Worm (Caenorhabditis elegans): Measurements from ENCODE around the gene T23B5.4.

The T23B5.4 gene

ce11 chrIV:12685827-12686226, 11.0 kb downstream of the T23B5.4 start:
- TF ChIP-seq ztf-3 (GFP tag; optimal IDR thresholded peaks at IDR 0.05) (no peak), nhr-120 (GFP tag; IDR thresholded peaks at IDR 0.05) (no peak), F49E8.2 (tag; optimal IDR thresholded peaks at IDR 0.05; ENCODE audit: insufficient read depth) (no peak), zim-3 (tag; optimal IDR thresholded peaks at IDR 0.05) (no peak), somi-1 (GFP tag; optimal IDR thresholded peaks at IDR 0.05) (no peak), egl-18 (GFP tag; IDR thresholded peaks at IDR 0.05) (no peak), T07F8.4 (tag; optimal IDR thresholded peaks at IDR 0.05) (no peak), egl-44 (GFP tag; IDR thresholded peaks at IDR 0.05) (no peak), F57A8.1 (GFP tag; optimal IDR thresholded peaks at IDR 0.05) (no peak), mes-4 (tag; optimal IDR thresholded peaks at IDR 0.05) (no peak), attf-3 (GFP tag; conservative IDR thresholded peaks at IDR 0.05) (no peak)

- no peak for TF ChIP-seq hmg-20 (GFP tag; IDR thresholded peaks at IDR 0.05)
- no peak for TF ChIP-seq cebp-2 (GFP tag; IDR thresholded peaks at IDR 0.05)
- no peak for TF ChIP-seq ceh-100 (GFP tag; IDR thresholded peaks at IDR 0.05)
- no peak for TF ChIP-seq Y67H2A.10 (GFP tag; conservative IDR thresholded peaks at IDR 0.05)
- TF ChIP-seq tbp1 (GFP tag; optimal IDR thresholded peaks at IDR 0.05) = no peak
- TF ChIP-seq tlf-1 (GFP tag; optimal IDR thresholded peaks at IDR 0.05) = no peak
- no peak for TF ChIP-seq C06A6.2 (GFP tag; conservative IDR thresholded peaks at IDR 0.05)
- no peak for TF ChIP-seq hsf-1 (GFP tag; IDR thresholded peaks at IDR 0.05)
- no peak for TF ChIP-seq madf-6 (GFP tag; IDR thresholded peaks at IDR 0.05)
- TF ChIP-seq Y53F4B.3 (GFP tag; IDR thresholded peaks at IDR 0.05) = no peak
- no peak for TF ChIP-seq rpc-1 (optimal IDR thresholded peaks at IDR 0.05)
- no peak for TF ChIP-seq rpc-1 (tag; optimal IDR thresholded peaks at IDR 0.05)
- TF ChIP-seq F37B4.10 (GFP tag; IDR thresholded peaks at IDR 0.05) = no peak
- TF ChIP-seq mes-4 (tag; optimal IDR thresholded peaks at IDR 0.05) = no peak
- no peak for TF ChIP-seq ceh-58 (GFP tag; IDR thresholded peaks at IDR 0.05)
Measured at ce11 chrIV:12688370-12688769, 13.6 kb downstream of the T23B5.4 start, which contains the start of gene T23B5.3. Gene T23B5.3 (plus strand): TSS chrIV:12688670.

DNA sequence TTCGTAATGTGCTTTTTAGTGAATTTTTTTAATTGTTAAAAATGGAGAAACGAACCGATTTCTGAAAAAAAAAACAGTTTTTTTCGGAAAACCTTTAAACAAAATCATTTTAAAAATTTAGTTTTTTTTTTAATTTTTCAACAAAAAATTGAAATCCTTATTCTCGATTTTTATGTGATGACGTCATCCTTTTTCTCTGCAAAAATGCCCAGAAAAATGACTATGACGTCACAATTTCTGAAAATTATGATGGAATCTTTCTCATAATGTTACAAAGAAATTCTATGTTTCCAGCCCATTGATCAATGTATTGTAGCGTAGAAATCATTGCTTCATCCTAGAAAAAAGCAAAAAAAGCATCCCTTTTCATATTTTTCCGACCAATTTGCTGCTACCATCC, 14.5 kb downstream of the T23B5.4 start:
- TF ChIP-seq T26A5.8 (tag; optimal IDR thresholded peaks at IDR 0.05) (no peak), ceh-27 (GFP tag; optimal IDR thresholded peaks at IDR 0.05) (no peak), B0261.1 (tag; optimal IDR thresholded peaks at IDR 0.05) (no peak), fkh-3 (tag; optimal IDR thresholded peaks at IDR 0.05) (no peak), atf-7 (tag; optimal IDR thresholded peaks at IDR 0.05) (no peak), ztf-25 (GFP tag; IDR thresholded peaks at IDR 0.05) (no peak), ets-4 (GFP tag; optimal IDR thresholded peaks at IDR 0.05) (no peak), athp-1 (tag; optimal IDR thresholded peaks at IDR 0.05) (no peak), lin-40 (tag; optimal IDR thresholded peaks at IDR 0.05) (no peak), Y95B8A.8 (GFP tag; IDR thresholded peaks at IDR 0.05) (no peak)

ce11 chrIV:12689709-12690142, 14.9 kb downstream of the T23B5.4 start:
- peak; percentile 85 for TF ChIP-seq ztf-22 (GFP tag; optimal IDR thresholded peaks at IDR 0.05)
- peak; percentile 67 for TF ChIP-seq madf-10 (tag; optimal IDR thresholded peaks at IDR 0.05)
- TF ChIP-seq nhr-90 (tag; optimal IDR thresholded peaks at IDR 0.05) = peak; percentile 52
- no peak for TF ChIP-seq ccch-3 (GFP tag; optimal IDR thresholded peaks at IDR 0.05)
- peak; percentile 99 for TF ChIP-seq nhr-80 (tag; optimal IDR thresholded peaks at IDR 0.05)
- no peak for TF ChIP-seq lag-1 (GFP tag; IDR thresholded peaks at IDR 0.05)
- TF ChIP-seq cebp-1 (GFP tag; IDR thresholded peaks at IDR 0.05) = no peak
- TF ChIP-seq cebp-1 (tag; optimal IDR thresholded peaks at IDR 0.05) = peak; percentile 53
- TF ChIP-seq unc-62 (GFP tag; optimal IDR thresholded peaks at IDR 0.05) = peak; percentile 90
- 0 out of 2 replicates have a peak, but pooled peaks have one; percentile 37 for TF ChIP-seq dox-1 (GFP tag; IDR thresholded peaks at IDR 0.05)
- TF ChIP-seq B0336.3 (GFP tag; IDR thresholded peaks at IDR 0.05) = peak; percentile 40; the same call in 1 of the 2 replicates
- TF ChIP-seq tbp1 (GFP tag; optimal IDR thresholded peaks at IDR 0.05) = peak; percentile 37
- no peak for TF ChIP-seq rcor-1 (GFP tag; IDR thresholded peaks at IDR 0.05)
- no peak for TF ChIP-seq bed-2 (GFP tag; IDR thresholded peaks at IDR 0.05)
- peak; percentile 10 for TF ChIP-seq F22D6.2 (tag; optimal IDR thresholded peaks at IDR 0.05)
